Fruit fly (Drosophila melanogaster): ENCODE measurements around the gene Hibch.
A peak's percentile ranks its signal among the peaks of the same experiment; 100 is the strongest.

The Hibch gene

DNA sequence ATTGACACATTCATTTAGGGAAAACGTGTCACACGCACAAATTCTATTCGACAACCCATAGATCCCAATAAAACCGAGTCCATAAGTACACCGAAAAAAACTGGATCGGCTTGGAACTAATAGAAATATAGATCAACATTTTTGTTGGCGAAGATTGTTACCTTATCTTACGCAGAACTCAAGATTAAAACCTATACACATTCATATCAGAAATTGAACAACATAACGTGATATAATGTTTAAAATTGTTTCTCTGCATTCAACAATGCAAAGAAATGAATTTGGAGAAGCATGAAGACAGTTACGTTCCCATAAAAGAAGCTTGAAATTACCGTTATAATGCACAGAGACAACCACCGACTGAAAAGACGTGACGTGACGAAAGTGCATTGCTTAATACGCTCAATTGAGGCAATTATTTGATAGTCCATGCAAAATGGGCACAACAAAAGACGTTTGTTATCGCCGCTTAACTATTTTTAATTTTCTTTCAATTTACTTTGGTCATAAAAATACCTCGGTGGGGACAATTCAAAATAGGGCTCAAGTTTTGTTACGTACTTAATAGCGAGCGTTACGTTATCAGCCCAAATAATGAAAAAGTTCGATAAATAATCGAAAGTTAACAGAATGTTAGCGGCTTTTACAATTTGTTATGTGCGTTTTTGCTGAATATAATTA, 16.8 kb upstream of the Hibch start, which contains the start of gene SerRS-m:
Gene SerRS-m, plus strand, starts transcription at position 616 of the 681 bp plus-strand sequence.
- TF ChIP-seq Hr78 (GFP tag; optimal IDR thresholded peaks at IDR 0.05) (no peak), CG9705 (GFP tag; optimal IDR thresholded peaks at IDR 0.05) (no peak), rgr (GFP tag; optimal IDR thresholded peaks at IDR 0.05) (no peak), br (GFP tag; optimal IDR thresholded peaks at IDR 0.05) (no peak)

- TF ChIP-seq tai (GFP tag; optimal IDR thresholded peaks at IDR 0.05): no peak
- TF ChIP-seq foxo (GFP tag; optimal IDR thresholded peaks at IDR 0.05): peak in 1 of 2 experiments; percentile 38
- TF ChIP-seq OdsH (GFP tag; optimal IDR thresholded peaks at IDR 0.05): peak; percentile 12
- peak; percentile 16 for TF ChIP-seq HLH106 (tag; optimal IDR thresholded peaks at IDR 0.05)
- peak; percentile 7 for TF ChIP-seq ey (GFP tag; optimal IDR thresholded peaks at IDR 0.05)
Observed at dm6 chr3R:15342432-15342925, 14.6 kb upstream of the Hibch start.

DNA sequence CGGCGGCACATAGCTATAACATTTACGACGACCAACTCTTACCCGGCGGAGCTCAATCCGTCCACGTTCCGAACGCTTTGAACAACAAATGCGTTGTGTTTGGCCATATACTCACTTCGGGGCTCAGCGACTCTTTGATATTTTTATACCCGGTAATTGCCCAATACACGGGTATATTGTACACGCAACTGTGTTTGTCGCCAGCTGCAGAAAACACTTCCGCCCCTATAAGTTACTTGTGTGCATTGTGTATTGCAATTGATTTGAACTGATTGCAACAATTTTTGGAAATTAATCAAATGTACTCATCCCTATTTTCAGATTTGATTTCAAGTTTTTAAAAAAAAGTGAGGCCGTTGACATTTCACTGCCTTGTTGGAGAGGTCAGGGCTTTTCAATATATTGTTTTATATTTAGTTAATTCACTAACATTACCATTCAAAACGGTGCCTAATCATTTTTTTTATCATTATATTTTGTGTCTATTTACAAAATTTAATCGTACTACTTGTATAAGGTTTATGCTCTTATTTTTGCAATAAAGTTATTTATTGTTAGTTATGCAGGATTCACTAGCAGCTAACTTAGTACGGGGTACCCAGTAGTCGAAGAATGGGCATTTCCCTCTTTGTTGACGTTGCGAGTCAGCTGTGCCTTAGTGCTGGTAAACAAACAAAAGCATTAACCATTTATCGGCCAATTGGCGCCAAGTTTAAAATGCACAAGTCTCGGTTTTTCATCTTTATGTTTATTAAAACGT, 13.9 kb upstream of the Hibch start, which contains the start of gene Nagk:
Gene Nagk, minus strand, starts transcription at position 331 of the 760 bp plus-strand sequence.
- TF ChIP-seq Dif (GFP tag; optimal IDR thresholded peaks at IDR 0.05; ENCODE audit: partially characterized antibody) (peak; percentile 37), rgr (GFP tag; optimal IDR thresholded peaks at IDR 0.05) (peak; percentile 63), Hr78 (GFP tag; optimal IDR thresholded peaks at IDR 0.05) (no peak), N (GFP tag; optimal IDR thresholded peaks at IDR 0.05) (no peak), dsf (GFP tag; optimal IDR thresholded peaks at IDR 0.05; ENCODE audit: borderline replicate concordance) (no peak), sage (GFP tag; optimal IDR thresholded peaks at IDR 0.05) (no peak), foxo (GFP tag; optimal IDR thresholded peaks at IDR 0.05) (peak in 1 of 2 experiments; percentile 76), br (GFP tag; optimal IDR thresholded peaks at IDR 0.05) (peak; percentile 49), sv (GFP tag; optimal IDR thresholded peaks at IDR 0.05) (peak; percentile 65), Hnf4 (GFP tag; optimal IDR thresholded peaks at IDR 0.05) (no peak), CG32264 (GFP tag; optimal IDR thresholded peaks at IDR 0.05) (peak; percentile 34), Rel (GFP tag; optimal IDR thresholded peaks at IDR 0.05) (no peak), Rel (tag; optimal IDR thresholded peaks at IDR 0.05) (peak; percentile 93), GATAd (GFP tag; optimal IDR thresholded peaks at IDR 0.05) (no peak), psq (GFP tag; optimal IDR thresholded peaks at IDR 0.05) (peak; percentile 51), jim (GFP tag; optimal IDR thresholded peaks at IDR 0.05) (no peak), usp (GFP tag; optimal IDR thresholded peaks at IDR 0.05) (no peak), woc (GFP tag; optimal IDR thresholded peaks at IDR 0.05) (peak; percentile 89), CG9705 (GFP tag; optimal IDR thresholded peaks at IDR 0.05) (peak; percentile 34), Sp1 (GFP tag; optimal IDR thresholded peaks at IDR 0.05) (peak; percentile 68), h (GFP tag; optimal IDR thresholded peaks at IDR 0.05) (peak; percentile 70), Jra (GFP tag; optimal IDR thresholded peaks at IDR 0.05) (peak; percentile 57), HLH106 (tag; optimal IDR thresholded peaks at IDR 0.05) (peak; percentile 56), CrebA (GFP tag; optimal IDR thresholded peaks at IDR 0.05; ENCODE audit: borderline replicate concordance) (no peak), Mio (GFP tag; optimal IDR thresholded peaks at IDR 0.05) (no peak), dmrt93B (GFP tag; optimal IDR thresholded peaks at IDR 0.05) (no peak), dl (GFP tag; optimal IDR thresholded peaks at IDR 0.05; ENCODE audit: insufficient read depth in 1 of 2, partially characterized antibody in 2 of 2) (no peak), Dfd (GFP tag; optimal IDR thresholded peaks at IDR 0.05) (no peak), OdsH (GFP tag; optimal IDR thresholded peaks at IDR 0.05) (peak; percentile 68), fru (GFP tag; optimal IDR thresholded peaks at IDR 0.05) (peak; percentile 73), brk (GFP tag; optimal IDR thresholded peaks at IDR 0.05) (no peak), ey (GFP tag; optimal IDR thresholded peaks at IDR 0.05) (peak; percentile 71), tai (GFP tag; optimal IDR thresholded peaks at IDR 0.05) (no peak), Abd-B (GFP tag; optimal IDR thresholded peaks at IDR 0.05) (no peak), pan (optimal IDR thresholded peaks at IDR 0.05) (peak; percentile 86), lola (GFP tag; optimal IDR thresholded peaks at IDR 0.05) (no peak), Myc (optimal IDR thresholded peaks at IDR 0.05) (no peak), Vsx2 (GFP tag; optimal IDR thresholded peaks at IDR 0.05; ENCODE audit: partially characterized antibody) (no peak), Hr83 (GFP tag; optimal IDR thresholded peaks at IDR 0.05; ENCODE audit: poor library complexity, severe bottlenecking) (peak; percentile 82)

Data from whole organism, wandering third instar larva.